Fruit fly (Drosophila melanogaster) whole organism, embryonic: ENCODE measurements around the gene pbl.

Experiments
- Antp ChIP-seq: fragments of 200-800 bp; sonication (Bioruptor generic); optimal IDR thresholded peaks from 3 replicates; lab custom pipeline; 2016; ENCODE audit warnings: missing biosample characterization, missing genetic modification characterization
- Blimp-1 ChIP-seq: fragments of 200-800 bp; sonication (Bioruptor generic); optimal IDR thresholded peaks from 3 replicates; lab custom pipeline; 2018; ENCODE audit warnings: missing biosample characterization, missing genetic modification characterization, mild to moderate bottlenecking, moderate library complexity, missing genetic modification reagents
- CG10274 ChIP-seq: fragments of 200-800 bp; sonication (Bioruptor generic); optimal IDR thresholded peaks from 3 replicates; lab custom pipeline; 2017; ENCODE audit warnings: missing biosample characterization, mild to moderate bottlenecking, missing genetic modification characterization
- CG11398 ChIP-seq: fragments of 200-800 bp; sonication (Bioruptor generic); optimal IDR thresholded peaks from 2 replicates; lab custom pipeline; 2016; ENCODE audit warnings: missing biosample characterization, missing genetic modification characterization
- CG11560 ChIP-seq: fragments of 200-800 bp; sonication (Bioruptor generic); IDR thresholded peaks from 3 replicates; pipeline ENCODE4 v1.3.6; 2022; ENCODE audit warnings: missing biosample characterization, missing genetic modification characterization
- CG14710 ChIP-seq: fragments of 200-800 bp; sonication (Bioruptor generic); optimal IDR thresholded peaks from 3 replicates; lab custom pipeline; 2019; ENCODE audit warnings: missing biosample characterization, mild to moderate bottlenecking, missing genetic modification characterization, moderate library complexity
- CG15011 ChIP-seq: fragments of 200-800 bp; sonication (Bioruptor generic); optimal IDR thresholded peaks from 3 replicates; lab custom pipeline; 2018; ENCODE audit warnings: missing biosample characterization, mild to moderate bottlenecking, missing genetic modification characterization
- CG17568 ChIP-seq: fragments of 200-800 bp; sonication (Bioruptor generic); optimal IDR thresholded peaks from 2 replicates; lab custom pipeline; 2018; ENCODE audit warnings: missing biosample characterization, mild to moderate bottlenecking, missing genetic modification characterization, moderate library complexity
- CG17912 ChIP-seq: fragments of 200-800 bp; sonication (Bioruptor generic); optimal IDR thresholded peaks from 2 replicates; lab custom pipeline; 2018; ENCODE audit warnings: missing biosample characterization, mild to moderate bottlenecking, missing genetic modification characterization
- CG18764 ChIP-seq: fragments of 200-800 bp; sonication (Bioruptor generic); optimal IDR thresholded peaks from 3 replicates; lab custom pipeline; 2016; ENCODE audit warnings: missing biosample characterization, missing genetic modification characterization
- CG2678 ChIP-seq: fragments of 200-800 bp; sonication (Bioruptor generic); optimal IDR thresholded peaks from 3 replicates; lab custom pipeline; 2019; ENCODE audit warnings: missing biosample characterization, mild to moderate bottlenecking, missing genetic modification characterization, moderate library complexity
- CG3065 ChIP-seq: fragments of 200-800 bp; sonication (Bioruptor generic); optimal IDR thresholded peaks from 2 replicates; lab custom pipeline; 2016; ENCODE audit warnings: missing biosample characterization, missing genetic modification characterization
- CG31224 ChIP-seq: fragments of 200-800 bp; sonication (Bioruptor generic); IDR thresholded peaks from 2 replicates; pipeline ENCODE4 v1.3.6; 2022; ENCODE audit warnings: missing biosample characterization, missing genetic modification characterization
- CG31388 ChIP-seq: fragments of 200-800 bp; sonication (Bioruptor generic); optimal IDR thresholded peaks from 2 replicates; lab custom pipeline; 2016; ENCODE audit warnings: missing biosample characterization, missing genetic modification characterization
- CG34224 ChIP-seq: fragments of 200-800 bp; sonication (Bioruptor generic); IDR thresholded peaks from 3 replicates; pipeline ENCODE4 v1.3.6; 2022; ENCODE audit warnings: missing biosample characterization, missing genetic modification characterization; ENCODE audit not compliant: partially characterized antibody
- CG34376 ChIP-seq: fragments of 200-800 bp; sonication (Bioruptor generic); optimal IDR thresholded peaks from 2 replicates; lab custom pipeline; 2018; ENCODE audit warnings: missing biosample characterization, mild to moderate bottlenecking, missing genetic modification characterization
- CG3838 ChIP-seq: fragments of 200-800 bp; sonication (Bioruptor generic); optimal IDR thresholded peaks from 3 replicates; lab custom pipeline; 2016; ENCODE audit warnings: missing biosample characterization, missing genetic modification characterization
- CG6654 ChIP-seq: fragments of 200-800 bp; sonication (Bioruptor generic); optimal IDR thresholded peaks from 2 replicates; lab custom pipeline; 2017; ENCODE audit warnings: missing biosample characterization, mild to moderate bottlenecking, missing genetic modification characterization
- CG7357 ChIP-seq: fragments of 200-800 bp; sonication (Bioruptor generic); IDR thresholded peaks from 3 replicates; pipeline ENCODE4 v1.3.6; 2022; ENCODE audit warnings: missing biosample characterization, missing genetic modification characterization
- CG7987 ChIP-seq: fragments of 200-800 bp; sonication (Bioruptor generic); optimal IDR thresholded peaks from 2 replicates; lab custom pipeline; 2018; ENCODE audit warnings: missing biosample characterization, mild to moderate bottlenecking, missing genetic modification characterization, moderate library complexity
- CG8281 ChIP-seq: fragments of 200-800 bp; sonication (Bioruptor generic); optimal IDR thresholded peaks from 2 replicates; lab custom pipeline; 2018; ENCODE audit warnings: missing biosample characterization, mild to moderate bottlenecking, missing genetic modification characterization, moderate library complexity
- CG8478 ChIP-seq: fragments of >200 bp; optimal IDR thresholded peaks from 2 replicates; lab custom pipeline; 2018
- CG8924 ChIP-seq: fragments of 200-800 bp; optimal IDR thresholded peaks from 3 replicates; lab custom pipeline; 2019; ENCODE audit warnings: missing biosample characterization, mild to moderate bottlenecking, missing genetic modification characterization, moderate library complexity
- CG9727 ChIP-seq: fragments of 200-800 bp; sonication (Bioruptor generic); optimal IDR thresholded peaks from 3 replicates; lab custom pipeline; 2017; ENCODE audit warnings: missing biosample characterization, mild to moderate bottlenecking, missing genetic modification characterization
- CTCF ChIP-seq: fragments of 200-800 bp; sonication (Bioruptor generic); optimal IDR thresholded peaks from 2 replicates; lab custom pipeline; 2017; ENCODE audit warnings: missing biosample characterization, mild to moderate bottlenecking, missing genetic modification characterization, moderate library complexity
- E2f2 ChIP-seq: fragments of 200-800 bp; sonication (Bioruptor generic); IDR thresholded peaks from 2 replicates; pipeline ENCODE4 v1.3.6; 2022; ENCODE audit warnings: missing biosample characterization, missing genetic modification characterization
- Hand ChIP-seq: fragments of 200-800 bp; sonication (Bioruptor generic); optimal IDR thresholded peaks from 2 replicates; lab custom pipeline; 2017; ENCODE audit warnings: mild to moderate bottlenecking, missing biosample characterization, missing genetic modification reagents, missing genetic modification characterization
- HmgD ChIP-seq: fragments of 200-800 bp; sonication (Bioruptor generic); optimal IDR thresholded peaks from 3 replicates; lab custom pipeline; 2016; ENCODE audit warnings: missing biosample characterization, missing genetic modification characterization
- Lim3 ChIP-seq: fragments of 200-800 bp; sonication (Bioruptor generic); IDR thresholded peaks from 2 replicates; pipeline ENCODE4 v1.3.6; 2022; ENCODE audit warnings: missing biosample characterization, missing genetic modification characterization
- MBD-R2 ChIP-seq: fragments of 200-800 bp; sonication (Bioruptor generic); IDR thresholded peaks from 2 replicates; pipeline ENCODE4 v1.3.6; 2022; ENCODE audit warnings: missing biosample characterization, missing genetic modification characterization
- NC2α ChIP-seq: fragments of 200-800 bp; sonication (Bioruptor generic); optimal IDR thresholded peaks from 2 replicates; lab custom pipeline; 2016; ENCODE audit warnings: missing biosample characterization, missing genetic modification characterization
- Nf-YA ChIP-seq: fragments of 200-800 bp; sonication (Bioruptor generic); IDR thresholded peaks from 2 replicates; pipeline ENCODE4 v1.3.6; 2022; ENCODE audit warnings: missing biosample characterization, missing genetic modification characterization
- NfI ChIP-seq: fragments of 200-800 bp; sonication (Bioruptor generic); optimal IDR thresholded peaks from 3 replicates; lab custom pipeline; 2018; ENCODE audit warnings: missing biosample characterization, mild to moderate bottlenecking, missing genetic modification characterization, moderate library complexity
- Spps ChIP-seq: fragments of 200-800 bp; sonication (Bioruptor generic); optimal IDR thresholded peaks from 2 replicates; lab custom pipeline; 2018; ENCODE audit warnings: missing biosample characterization, mild to moderate bottlenecking, missing genetic modification characterization
- Trl ChIP-seq, 3 experiments: fragments of >200 bp in 2 of 3; fragments of 200-800 bp in 1 of 3; sonication (Bioruptor generic) in 1 of 3; optimal IDR thresholded peaks; 2 replicates in 1 of 3; 3 replicates in 2 of 3; lab custom pipeline; 2016 to 2017; ENCODE audit warnings: missing biosample characterization in 1 of 3, missing genetic modification characterization in 1 of 3
- btn ChIP-seq: fragments of 200-800 bp; sonication (Bioruptor generic); optimal IDR thresholded peaks from 2 replicates; lab custom pipeline; 2016; ENCODE audit warnings: missing biosample characterization, missing genetic modification characterization
- chn ChIP-seq: fragments of 200-800 bp; sonication (Bioruptor generic); optimal IDR thresholded peaks from 2 replicates; lab custom pipeline; 2016; ENCODE audit warnings: missing biosample characterization, missing genetic modification characterization
- disco-r ChIP-seq: fragments of 200-800 bp; sonication (Bioruptor generic); optimal IDR thresholded peaks from 2 replicates; lab custom pipeline; 2016; ENCODE audit warnings: missing biosample characterization, missing genetic modification characterization
- grau ChIP-seq: fragments of 200-800 bp; optimal IDR thresholded peaks from 3 replicates; lab custom pipeline; 2019; ENCODE audit warnings: missing biosample characterization, mild to moderate bottlenecking, missing genetic modification characterization, moderate library complexity
- gsb-n ChIP-seq: fragments of 200-800 bp; sonication (Bioruptor generic); optimal IDR thresholded peaks from 3 replicates; lab custom pipeline; 2018; ENCODE audit warnings: missing biosample characterization, mild to moderate bottlenecking, missing genetic modification characterization
- hkb ChIP-seq, 2 experiments: fragments of 200-800 bp in 1 of 2; fragments of >200 bp in 1 of 2; sonication (Bioruptor generic) in 1 of 2; IDR thresholded peaks in 1 of 2; optimal IDR thresholded peaks in 1 of 2; 2 replicates each; pipeline versions ENCODE4 v1.3.6 to Lab custom; 2017 to 2022; ENCODE audit warnings: missing biosample characterization in 1 of 2, missing genetic modification characterization in 1 of 2
- hth ChIP-seq: fragments of >200 bp; optimal IDR thresholded peaks from 2 replicates; lab custom pipeline; 2017; ENCODE audit warnings: inconsistent platforms
- klu ChIP-seq: fragments of 200-800 bp; sonication (Bioruptor generic); IDR thresholded peaks from 2 replicates; pipeline ENCODE4 v1.3.6; 2022; ENCODE audit warnings: missing biosample characterization, missing genetic modification characterization
- pros ChIP-seq: fragments of 200-800 bp; sonication (Bioruptor generic); optimal IDR thresholded peaks from 3 replicates; lab custom pipeline; 2019; ENCODE audit warnings: missing biosample characterization, mild to moderate bottlenecking, missing genetic modification characterization, moderate library complexity
- ranshi ChIP-seq: fragments of 200-800 bp; sonication (Bioruptor generic); IDR thresholded peaks from 2 replicates; pipeline ENCODE4 v1.3.6; 2022; ENCODE audit warnings: missing biosample characterization, missing genetic modification characterization
- row ChIP-seq: fragments of 200-800 bp; sonication (Bioruptor generic); IDR thresholded peaks from 3 replicates; pipeline ENCODE4 v1.3.6; 2022; ENCODE audit warnings: missing biosample characterization, missing genetic modification characterization
- schlank ChIP-seq: fragments of 200-800 bp; sonication (Bioruptor generic); optimal IDR thresholded peaks from 2 replicates; lab custom pipeline; 2018; ENCODE audit warnings: missing biosample characterization, mild to moderate bottlenecking, missing genetic modification characterization
- sim ChIP-seq: fragments of 200-800 bp; sonication (Bioruptor generic); IDR thresholded peaks from 2 replicates; pipeline ENCODE4 v1.3.6; 2022; ENCODE audit warnings: missing biosample characterization, missing genetic modification characterization
- slp2 ChIP-seq: fragments of 200-800 bp; sonication (Bioruptor generic); optimal IDR thresholded peaks from 2 replicates; lab custom pipeline; 2016; ENCODE audit warnings: missing biosample characterization, missing genetic modification characterization
- ssp ChIP-seq: fragments of 200-800 bp; sonication (Bioruptor generic); IDR thresholded peaks from 2 replicates; pipeline ENCODE4 v1.3.6; 2022; ENCODE audit warnings: missing biosample characterization, missing genetic modification characterization
- stwl ChIP-seq: fragments of 200-800 bp; sonication (Bioruptor generic); optimal IDR thresholded peaks from 3 replicates; lab custom pipeline; 2018; ENCODE audit warnings: missing biosample characterization, mild to moderate bottlenecking, missing genetic modification characterization, moderate library complexity
- vfl ChIP-seq: fragments of 200-800 bp; sonication (Bioruptor generic); optimal IDR thresholded peaks from 2 replicates; lab custom pipeline; 2016; ENCODE audit warnings: missing biosample characterization, missing genetic modification characterization
- yki ChIP-seq: fragments of >200 bp; optimal IDR thresholded peaks from 3 replicates; lab custom pipeline; 2018

The pbl gene

DNA sequence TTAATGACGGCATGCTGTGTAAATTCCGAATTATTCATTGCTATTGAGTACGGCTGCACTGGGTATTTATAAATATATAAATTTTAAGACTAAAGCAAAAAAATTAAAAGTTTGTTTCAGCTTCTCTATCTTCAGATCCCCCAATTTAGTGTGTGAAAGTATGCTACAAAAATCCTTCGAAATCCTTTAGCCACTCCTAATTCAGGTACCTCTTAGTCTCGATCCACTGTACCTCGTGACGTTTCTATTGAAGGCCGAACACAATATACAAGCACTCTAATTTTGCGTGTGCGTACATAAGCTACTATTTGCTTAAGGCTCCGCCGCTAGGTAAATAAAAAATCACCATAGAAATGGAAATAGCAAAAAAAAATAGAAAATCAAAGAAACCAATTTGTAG lies 45.2 kb downstream of the pbl start (continued):
- no peak; the same call in 1 of the 2 replicates for TF ChIP-seq E2f2 (GFP tag; lab: Robert Waterston, UW)
- no peak for TF ChIP-seq CG3065 (GFP tag; lab: Kevin White, UChicago)
- peak; percentile 86 for TF ChIP-seq grau
- TF ChIP-seq CG11560 (tag; lab: Robert Waterston, UW): no peak
- no peak for TF ChIP-seq hkb (optimal IDR thresholded peaks at IDR 0.05; lab: Kevin White, UChicago)
- peak; percentile 37 for TF ChIP-seq hkb (GFP tag; IDR thresholded peaks at IDR 0.05; lab: Robert Waterston, UW)
- no peak for TF ChIP-seq CG10274 (GFP tag; lab: Kevin White, UChicago)
- TF ChIP-seq HmgD: no peak
- peak; percentile 30; the same call in 1 of the 2 replicates for TF ChIP-seq MBD-R2
- TF ChIP-seq pros (GFP tag; lab: Kevin White, UChicago): no peak
- no peak for TF ChIP-seq Blimp-1 (GFP tag; lab: Kevin White, UChicago)
- TF ChIP-seq CG8924 (tag; lab: Kevin White, UChicago): no peak
- no peak for TF ChIP-seq CG7357 (GFP tag; lab: Robert Waterston, UW)
- TF ChIP-seq Antp: no peak
- no peak for TF ChIP-seq stwl (tag; lab: Kevin White, UChicago)
- no peak for TF ChIP-seq CG8478 (lab: Kevin White, UChicago)
- no peak for TF ChIP-seq CG6654
- TF ChIP-seq CG8281 (tag; lab: Kevin White, UChicago): no peak
- TF ChIP-seq CG34224: no peak
- no peak for TF ChIP-seq CG18764 (GFP tag; lab: Kevin White, UChicago)
- no peak for TF ChIP-seq sim (GFP tag; lab: Robert Waterston, UW)
- TF ChIP-seq CG15011 (GFP tag; lab: Kevin White, UChicago): peak; percentile 53
- no peak for TF ChIP-seq Nf-YA (GFP tag; lab: Robert Waterston, UW)
- no peak for TF ChIP-seq ranshi (GFP tag; lab: Robert Waterston, UW)
- peak; percentile 11 for TF ChIP-seq schlank (tag; lab: Kevin White, UChicago)
- TF ChIP-seq CTCF: no peak
- no peak for TF ChIP-seq yki (lab: Kevin White, UChicago)
- TF ChIP-seq slp2 (GFP tag; lab: Kevin White, UChicago): no peak
- TF ChIP-seq CG14710 (tag; lab: Kevin White, UChicago): no peak
- no peak for TF ChIP-seq btn (GFP tag; lab: Kevin White, UChicago)
- TF ChIP-seq klu (GFP tag; lab: Robert Waterston, UW): no peak
- TF ChIP-seq row (GFP tag; lab: Robert Waterston, UW): peak; percentile 43; the same call in 1 of the 3 replicates
- TF ChIP-seq ssp (GFP tag; lab: Robert Waterston, UW): no peak
- TF ChIP-seq hth: no peak
- TF ChIP-seq CG7987 (GFP tag; lab: Kevin White, UChicago): no peak
- no peak for TF ChIP-seq vfl (GFP tag; lab: Kevin White, UChicago)
- peak; percentile 44 for TF ChIP-seq CG2678 (tag; lab: Kevin White, UChicago)
- TF ChIP-seq CG17912 (GFP tag; lab: Kevin White, UChicago): no peak
- TF ChIP-seq CG17568 (GFP tag; lab: Kevin White, UChicago): no peak
- TF ChIP-seq gsb-n (tag; lab: Kevin White, UChicago): no peak
- no peak for TF ChIP-seq disco-r (GFP tag; lab: Kevin White, UChicago)
- no peak for TF ChIP-seq CG9727 (GFP tag; lab: Kevin White, UChicago)
- no peak for TF ChIP-seq NfI (GFP tag; lab: Kevin White, UChicago)
- no peak for TF ChIP-seq CG34376 (GFP tag; lab: Kevin White, UChicago)
- TF ChIP-seq CG31388: no peak
- TF ChIP-seq NC2α: no peak
- no peak for TF ChIP-seq Lim3
- no peak for TF ChIP-seq chn (GFP tag; lab: Kevin White, UChicago)
- no peak for TF ChIP-seq Spps (tag; lab: Kevin White, UChicago)
- TF ChIP-seq CG31224 (GFP tag; lab: Robert Waterston, UW): no peak
- no peak for TF ChIP-seq CG11398 (GFP tag; lab: Kevin White, UChicago)
- no peak for TF ChIP-seq Hand (GFP tag; lab: Kevin White, UChicago)
- no peak for TF ChIP-seq Trl (optimal IDR thresholded peaks at IDR 0.05; lab: Kevin White, UChicago)
- no peak for TF ChIP-seq Trl (GFP tag; optimal IDR thresholded peaks at IDR 0.05; lab: Kevin White, UChicago)
- no peak for TF ChIP-seq CG3838 (GFP tag; lab: Kevin White, UChicago)
